Worm (Caenorhabditis elegans) whole organism, L2 larva: ENCODE results near the gene lem-2.

Experiments
- C34F6.9 ChIP-seq: fragments of 150-350 bp; optimal IDR thresholded peaks from 2 replicates; lab custom pipeline; 2014; ENCODE audit warnings: missing biosample characterization, missing genetic modification characterization
- F13H6.1 ChIP-seq: sonication (generic microtip); optimal IDR thresholded peaks from 2 replicates; lab custom pipeline; 2016; ENCODE audit warnings: missing genetic modification characterization, missing compliant biosample characterization
- R02D3.7 ChIP-seq: fragments of 150-350 bp; optimal IDR thresholded peaks from 2 replicates; lab custom pipeline; 2014; ENCODE audit warnings: missing biosample characterization, missing genetic modification characterization
- Y55F3AM.14 ChIP-seq: fragments of 200-800 bp; sonication (Bioruptor generic); optimal IDR thresholded peaks from 2 replicates; lab custom pipeline; 2018; ENCODE audit warnings: mild to moderate bottlenecking, missing genetic modification characterization, missing compliant biosample characterization
- alr-1 ChIP-seq: fragments of 150-350 bp; optimal IDR thresholded peaks from 2 replicates; lab custom pipeline; 2014; ENCODE audit warnings: missing biosample characterization, missing genetic modification characterization
- aly-2 ChIP-seq: fragments of 150-350 bp; optimal IDR thresholded peaks from 2 replicates; lab custom pipeline; 2014; ENCODE audit warnings: missing biosample characterization, missing genetic modification characterization
- ama-1 ChIP-seq: fragments of 150-350 bp; optimal IDR thresholded peaks from 2 replicates; lab custom pipeline; 2018; ENCODE audit warnings: inconsistent platforms
- ceh-16 ChIP-seq: fragments of 150-350 bp; optimal IDR thresholded peaks from 2 replicates; lab custom pipeline; 2014; ENCODE audit warnings: missing biosample characterization, missing genetic modification characterization
- ceh-82 ChIP-seq: fragments of 150-350 bp; optimal IDR thresholded peaks from 2 replicates; lab custom pipeline; 2014; ENCODE audit warnings: missing biosample characterization, missing genetic modification characterization
- crh-2 ChIP-seq: sonication (generic microtip); optimal IDR thresholded peaks from 2 replicates; lab custom pipeline; 2017; ENCODE audit warnings: missing biosample characterization, missing genetic modification characterization
- dmd-4 ChIP-seq: sonication (generic microtip); optimal IDR thresholded peaks from 2 replicates; lab custom pipeline; 2017; ENCODE audit warnings: missing biosample characterization, missing genetic modification characterization
- egl-27 ChIP-seq: sonication (generic microtip); optimal IDR thresholded peaks from 3 replicates; lab custom pipeline; 2017; ENCODE audit warnings: missing biosample characterization, missing genetic modification reagents, missing genetic modification characterization
- elt-1 ChIP-seq: fragments of 150-350 bp; optimal IDR thresholded peaks from 2 replicates; lab custom pipeline; 2014; ENCODE audit warnings: missing biosample characterization, missing genetic modification characterization
- elt-3 ChIP-seq: sonication (generic microtip); optimal IDR thresholded peaks from 2 replicates; lab custom pipeline; 2017; ENCODE audit warnings: missing biosample characterization, missing genetic modification characterization
- fos-1 ChIP-seq: fragments of 150-350 bp; optimal IDR thresholded peaks from 2 replicates; lab custom pipeline; 2014; ENCODE audit warnings: missing biosample characterization, missing genetic modification characterization
- lin-11 ChIP-seq: fragments of 150-350 bp; sonication (generic microtip); optimal IDR thresholded peaks from 2 replicates; lab custom pipeline; 2014; ENCODE audit warnings: missing biosample characterization, missing genetic modification characterization, inconsistent platforms, mixed read lengths
- lin-13 ChIP-seq: fragments of 150-350 bp; optimal IDR thresholded peaks from 2 replicates; lab custom pipeline; 2014; ENCODE audit warnings: missing biosample characterization, missing genetic modification reagents, missing genetic modification characterization
- lin-39 ChIP-seq: fragments of 150-350 bp; optimal IDR thresholded peaks from 2 replicates; lab custom pipeline; 2014; ENCODE audit warnings: missing biosample characterization, missing genetic modification reagents, missing genetic modification characterization
- lsy-2 ChIP-seq, 2 experiments: fragments of 150-350 bp in 1 of 2; sonication (generic microtip) in 1 of 2; optimal IDR thresholded peaks; 2 replicates each; lab custom pipeline; 2014 to 2017; ENCODE audit warnings: missing biosample characterization in 2 of 2, missing genetic modification characterization in 2 of 2
- mab-5 ChIP-seq: fragments of 150-350 bp; optimal IDR thresholded peaks from 2 replicates; lab custom pipeline; 2014; ENCODE audit warnings: missing biosample characterization, missing genetic modification characterization
- mbf-1 ChIP-seq: sonication (generic microtip); optimal IDR thresholded peaks from 2 replicates; lab custom pipeline; 2017; ENCODE audit warnings: missing biosample characterization, missing genetic modification characterization
- mdl-1 ChIP-seq, 2 experiments: fragments of 150-350 bp in 1 of 2; sonication (generic microtip) in 1 of 2; optimal IDR thresholded peaks; 2 replicates each; lab custom pipeline; 2017; ENCODE audit warnings: missing biosample characterization in 2 of 2, missing genetic modification characterization in 2 of 2
- nhr-11 ChIP-seq: fragments of 150-350 bp; optimal IDR thresholded peaks from 2 replicates; lab custom pipeline; 2014; ENCODE audit warnings: missing biosample characterization, missing genetic modification characterization
- nhr-12 ChIP-seq: fragments of 150-350 bp; optimal IDR thresholded peaks from 2 replicates; lab custom pipeline; 2014; ENCODE audit warnings: missing biosample characterization, missing genetic modification characterization
- nhr-129 ChIP-seq: fragments of 150-350 bp; optimal IDR thresholded peaks from 2 replicates; lab custom pipeline; 2014; ENCODE audit warnings: missing biosample characterization, missing genetic modification characterization
- nhr-21 ChIP-seq: fragments of 150-350 bp; optimal IDR thresholded peaks from 2 replicates; lab custom pipeline; 2014; ENCODE audit warnings: missing biosample characterization, missing genetic modification characterization
- nhr-23 ChIP-seq: fragments of 150-350 bp; optimal IDR thresholded peaks from 2 replicates; lab custom pipeline; 2014; ENCODE audit warnings: missing biosample characterization, missing genetic modification reagents, missing genetic modification characterization
- nhr-25 ChIP-seq: fragments of 150-350 bp; sonication (generic microtip); optimal IDR thresholded peaks from 3 replicates; lab custom pipeline; 2014; ENCODE audit warnings: missing biosample characterization, missing genetic modification characterization
- nhr-6 ChIP-seq: fragments of 150-350 bp; optimal IDR thresholded peaks from 2 replicates; lab custom pipeline; 2014; ENCODE audit warnings: missing biosample characterization, missing genetic modification characterization
- nhr-77 ChIP-seq: fragments of 150-350 bp; optimal IDR thresholded peaks from 2 replicates; lab custom pipeline; 2014; ENCODE audit warnings: missing biosample characterization, missing genetic modification characterization
- peb-1 ChIP-seq: fragments of 150-350 bp; optimal IDR thresholded peaks from 2 replicates; lab custom pipeline; 2014; ENCODE audit warnings: missing biosample characterization, missing genetic modification characterization
- sem-4 ChIP-seq: fragments of 150-350 bp; optimal IDR thresholded peaks from 2 replicates; lab custom pipeline; 2014; ENCODE audit warnings: missing biosample characterization, missing genetic modification reagents, missing genetic modification characterization
- skn-1 ChIP-seq: sonication (generic microtip); optimal IDR thresholded peaks from 2 replicates; lab custom pipeline; 2017; ENCODE audit warnings: missing biosample characterization, missing genetic modification characterization
- sma-3 ChIP-seq: sonication (generic microtip); optimal IDR thresholded peaks from 2 replicates; lab custom pipeline; 2016; ENCODE audit warnings: missing genetic modification reagents, missing genetic modification characterization, missing compliant biosample characterization
- sma-9 ChIP-seq, 2 experiments: fragments of 150-350 bp in 1 of 2; sonication (generic microtip) in 1 of 2; optimal IDR thresholded peaks; 2 replicates each; lab custom pipeline; 2014 to 2016; ENCODE audit warnings: missing genetic modification characterization in 2 of 2, mild to moderate bottlenecking in 1 of 2, missing biosample characterization in 1 of 2, missing compliant biosample characterization in 1 of 2, missing genetic modification reagents in 1 of 2, moderate library complexity in 1 of 2
- snpc-4 ChIP-seq: fragments of 150-350 bp; optimal IDR thresholded peaks from 2 replicates; lab custom pipeline; 2014; ENCODE audit warnings: missing biosample characterization, missing genetic modification characterization
- unc-39 ChIP-seq: fragments of 150-350 bp; optimal IDR thresholded peaks from 2 replicates; lab custom pipeline; 2014; ENCODE audit warnings: missing biosample characterization, missing genetic modification characterization
- unc-62 ChIP-seq: fragments of 150-350 bp; optimal IDR thresholded peaks from 2 replicates; lab custom pipeline; 2014; ENCODE audit warnings: missing biosample characterization, missing genetic modification reagents, missing genetic modification characterization
- zag-1 ChIP-seq: fragments of 150-350 bp; optimal IDR thresholded peaks from 2 replicates; lab custom pipeline; 2014; ENCODE audit warnings: missing biosample characterization, missing genetic modification characterization
- ztf-1 ChIP-seq: fragments of 200-800 bp; sonication (Bioruptor generic); conservative IDR thresholded peaks from 2 replicates; pipeline ENCODE4 v1.3.6; 2022; ENCODE audit warnings: missing genetic modification characterization, missing compliant biosample characterization
- ztf-11 ChIP-seq: sonication (generic microtip); optimal IDR thresholded peaks from 2 replicates; lab custom pipeline; 2017; ENCODE audit warnings: missing biosample characterization, missing genetic modification characterization
- ztf-4 ChIP-seq: fragments of 150-350 bp; optimal IDR thresholded peaks from 2 replicates; lab custom pipeline; 2014; ENCODE audit warnings: missing biosample characterization, missing genetic modification characterization

lem-2 gene

DNA sequence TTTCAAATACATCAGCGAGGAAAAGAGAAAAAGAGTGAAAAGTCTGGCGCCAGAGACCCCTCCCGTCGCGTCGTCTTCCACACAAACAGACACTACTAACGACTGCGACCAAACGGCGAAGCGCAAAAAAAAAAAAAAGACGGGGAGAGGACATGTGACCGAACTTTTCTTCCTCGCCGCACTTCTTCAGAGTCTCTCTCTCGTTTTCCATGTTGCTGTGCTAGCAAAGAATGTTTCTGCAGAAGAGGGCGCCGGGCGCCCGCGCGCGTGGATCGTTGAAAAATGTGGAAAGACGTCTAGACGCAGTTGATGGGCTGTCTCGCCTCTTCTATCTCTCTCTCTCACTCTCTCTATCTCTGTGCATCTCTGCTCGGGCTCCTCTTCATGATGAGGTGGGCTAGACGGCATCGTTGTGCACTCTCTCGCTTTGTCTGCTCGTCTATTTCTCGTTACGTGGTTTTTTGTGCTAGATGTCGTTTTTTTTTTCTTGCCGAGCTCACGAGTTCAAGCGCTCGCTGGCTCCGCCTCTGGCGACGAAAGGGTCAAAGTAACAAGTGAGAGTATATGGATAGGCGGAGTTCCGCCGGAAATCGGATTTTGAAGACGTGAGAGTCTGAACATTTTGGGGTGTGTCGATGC, 22.9 kb upstream of the lem-2 start (continued):
- TF ChIP-seq egl-27 (tag; lab: Kevin White, UChicago) = peak; percentile 89
- peak; percentile 98 for TF ChIP-seq F13H6.1 (tag; lab: Kevin White, UChicago)
- peak; percentile 51 for TF ChIP-seq snpc-4 (tag; lab: Kevin White, UChicago)
- TF ChIP-seq nhr-129 = peak; percentile 91
- TF ChIP-seq lsy-2 (tag; optimal IDR thresholded peaks at IDR 0.05; lab: Kevin White, UChicago) = peak; percentile 70 to 92
- no peak for TF ChIP-seq elt-3
- TF ChIP-seq nhr-77 (tag; lab: Kevin White, UChicago) = peak; percentile 84
- TF ChIP-seq unc-62 (GFP tag; lab: Kevin White, UChicago) = peak; percentile 67
- TF ChIP-seq elt-1 (tag; lab: Kevin White, UChicago) = no peak
- no peak for TF ChIP-seq ztf-1 (GFP tag; lab: Robert Waterston, UW)
- TF ChIP-seq mdl-1 (tag; optimal IDR thresholded peaks at IDR 0.05; lab: Kevin White, UChicago) = peak; percentile 96 to 98
- peak; percentile 21 for TF ChIP-seq nhr-11 (tag; lab: Kevin White, UChicago)
- TF ChIP-seq sma-3 (GFP tag; lab: Kevin White, UChicago) = peak; percentile 85
- TF ChIP-seq lin-11 (tag; lab: Kevin White, UChicago) = peak; percentile 54
- no peak for TF ChIP-seq mbf-1 (tag; lab: Kevin White, UChicago)
- TF ChIP-seq C34F6.9 (tag; lab: Kevin White, UChicago) = peak; percentile 84
- TF ChIP-seq nhr-6 (tag; lab: Kevin White, UChicago) = peak; percentile 75
- no peak for TF ChIP-seq alr-1 (tag; lab: Kevin White, UChicago)
- peak; percentile 92 for TF ChIP-seq zag-1 (tag; lab: Kevin White, UChicago)
- peak; percentile 79 for TF ChIP-seq lin-13 (GFP tag; lab: Kevin White, UChicago)
- TF ChIP-seq ceh-82 (tag; lab: Kevin White, UChicago) = peak; percentile 35
- no peak for TF ChIP-seq skn-1 (tag; lab: Kevin White, UChicago)
- peak; percentile 94 for TF ChIP-seq sem-4 (tag; lab: Kevin White, UChicago)
- TF ChIP-seq nhr-12 (tag; lab: Kevin White, UChicago) = no peak

ce11 chrII:14042836-14043604, 20.2 kb upstream of the lem-2 start:
- TF ChIP-seq nhr-11 (tag; lab: Kevin White, UChicago) (no peak), nhr-21 (tag; lab: Kevin White, UChicago) (peak; percentile 16), ztf-1 (GFP tag; lab: Robert Waterston, UW) (no peak), R02D3.7 (no peak), crh-2 (peak; percentile 47), ama-1 (lab: Kevin White, UChicago) (no peak), sma-9 (GFP tag; optimal IDR thresholded peaks at IDR 0.05; lab: Kevin White, UChicago) (peak; percentile 78), sma-9 (tag; optimal IDR thresholded peaks at IDR 0.05; lab: Kevin White, UChicago) (no peak), sem-4 (tag; lab: Kevin White, UChicago) (no peak), fos-1 (peak; percentile 53), nhr-12 (tag; lab: Kevin White, UChicago) (no peak), ceh-16 (tag; lab: Kevin White, UChicago) (no peak), nhr-129 (peak; percentile 2), alr-1 (tag; lab: Kevin White, UChicago) (no peak), nhr-77 (tag; lab: Kevin White, UChicago) (no peak), unc-39 (tag; lab: Kevin White, UChicago) (no peak), F13H6.1 (tag; lab: Kevin White, UChicago) (peak; percentile 48), Y55F3AM.14 (GFP tag; lab: Kevin White, UChicago) (no peak), unc-62 (GFP tag; lab: Kevin White, UChicago) (no peak), ceh-82 (tag; lab: Kevin White, UChicago) (no peak), mab-5 (tag; lab: Kevin White, UChicago) (no peak)

DNA sequence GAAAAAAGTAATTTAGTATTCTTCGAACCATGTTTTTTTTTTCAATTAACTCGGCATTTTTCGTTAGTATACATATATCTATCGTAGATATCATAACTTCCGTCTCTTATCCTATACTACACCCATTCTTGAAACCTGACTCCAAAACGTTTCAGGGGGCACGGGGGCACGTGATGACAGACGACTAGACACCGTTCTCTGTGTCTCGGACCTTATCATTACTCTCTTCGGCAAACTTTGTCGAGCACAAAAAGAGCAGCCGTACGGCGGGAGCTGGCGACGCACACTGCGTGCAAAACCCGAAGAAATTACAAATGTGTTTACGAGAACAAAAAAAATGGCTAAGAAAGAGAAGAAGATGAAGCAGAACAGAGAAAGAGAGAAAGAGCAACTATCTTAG, 19.1 kb upstream of the lem-2 start:
- TF ChIP-seq alr-1 (tag; lab: Kevin White, UChicago) (no peak), unc-62 (GFP tag; lab: Kevin White, UChicago) (no peak), sem-4 (tag; lab: Kevin White, UChicago) (peak; percentile 62), crh-2 (peak; percentile 80), dmd-4 (no peak), C34F6.9 (tag; lab: Kevin White, UChicago) (peak; percentile 81), ztf-11 (tag; lab: Kevin White, UChicago) (no peak), ztf-4 (tag; lab: Kevin White, UChicago) (peak; percentile 51), lin-13 (GFP tag; lab: Kevin White, UChicago) (peak; percentile 67), nhr-77 (tag; lab: Kevin White, UChicago) (no peak), nhr-11 (tag; lab: Kevin White, UChicago) (peak; percentile 7), Y55F3AM.14 (GFP tag; lab: Kevin White, UChicago) (peak; percentile 22), nhr-25 (tag; lab: Kevin White, UChicago) (no peak), nhr-6 (tag; lab: Kevin White, UChicago) (peak; percentile 3), skn-1 (tag; lab: Kevin White, UChicago) (no peak), ama-1 (lab: Kevin White, UChicago) (peak; percentile 38), sma-9 (GFP tag; optimal IDR thresholded peaks at IDR 0.05; lab: Kevin White, UChicago) (peak; percentile 87), sma-9 (tag; optimal IDR thresholded peaks at IDR 0.05; lab: Kevin White, UChicago) (no peak), egl-27 (tag; lab: Kevin White, UChicago) (peak; percentile 14), sma-3 (GFP tag; lab: Kevin White, UChicago) (peak; percentile 25), nhr-12 (tag; lab: Kevin White, UChicago) (no peak), zag-1 (tag; lab: Kevin White, UChicago) (peak; percentile 53), peb-1 (tag; lab: Kevin White, UChicago) (no peak), nhr-23 (tag; lab: Kevin White, UChicago) (no peak), aly-2 (tag; lab: Kevin White, UChicago) (no peak), lin-39 (tag; lab: Kevin White, UChicago) (no peak), elt-3 (no peak), mbf-1 (tag; lab: Kevin White, UChicago) (no peak), fos-1 (peak; percentile 61), lin-11 (tag; lab: Kevin White, UChicago) (peak; percentile 75)
